Fruit fly (Drosophila melanogaster) S2 (cell line): ENCODE measurements around the gene bsh.

Source experiments
- CG8478 ChIP-seq: fragments of >200 bp; optimal IDR thresholded peaks from 2 replicates; lab custom pipeline; 2018
- CTCF ChIP-seq, 2 experiments: fragments of >200 bp; optimal IDR thresholded peaks; 2 replicates each; lab custom pipeline; 2018

Gene bsh

DNA sequence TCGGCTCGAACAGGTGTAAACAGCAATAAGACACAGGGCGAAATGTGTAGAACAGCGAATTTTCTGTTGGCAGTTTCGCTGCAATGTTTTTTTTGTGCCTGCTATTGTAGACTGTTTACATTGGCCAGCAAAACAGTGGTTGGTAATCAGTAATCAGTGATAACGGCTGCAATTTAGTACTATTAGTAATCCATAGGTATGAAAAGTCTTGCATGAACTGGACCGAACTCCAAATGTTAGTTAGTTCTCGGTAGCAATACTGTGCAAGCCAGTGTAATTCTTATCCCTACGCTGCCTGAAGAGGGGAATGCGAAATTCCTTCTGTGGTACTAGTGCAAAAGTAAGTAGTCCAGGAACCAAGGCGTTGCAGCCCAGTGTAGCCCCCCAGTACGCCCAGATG, 19.9 kb upstream of the bsh start:
- TF ChIP-seq CTCF (optimal IDR thresholded peaks at IDR 0.05; lab: Kevin White, UChicago) (no peak), CG8478 (no peak)

- TF ChIP-seq CTCF (optimal IDR thresholded peaks at IDR 0.05; lab: Kevin White, UChicago): no peak
- TF ChIP-seq CG8478: no peak
Observed at dm6 chr2L:19787930-19788329, 19.1 kb upstream of the bsh start.

DNA sequence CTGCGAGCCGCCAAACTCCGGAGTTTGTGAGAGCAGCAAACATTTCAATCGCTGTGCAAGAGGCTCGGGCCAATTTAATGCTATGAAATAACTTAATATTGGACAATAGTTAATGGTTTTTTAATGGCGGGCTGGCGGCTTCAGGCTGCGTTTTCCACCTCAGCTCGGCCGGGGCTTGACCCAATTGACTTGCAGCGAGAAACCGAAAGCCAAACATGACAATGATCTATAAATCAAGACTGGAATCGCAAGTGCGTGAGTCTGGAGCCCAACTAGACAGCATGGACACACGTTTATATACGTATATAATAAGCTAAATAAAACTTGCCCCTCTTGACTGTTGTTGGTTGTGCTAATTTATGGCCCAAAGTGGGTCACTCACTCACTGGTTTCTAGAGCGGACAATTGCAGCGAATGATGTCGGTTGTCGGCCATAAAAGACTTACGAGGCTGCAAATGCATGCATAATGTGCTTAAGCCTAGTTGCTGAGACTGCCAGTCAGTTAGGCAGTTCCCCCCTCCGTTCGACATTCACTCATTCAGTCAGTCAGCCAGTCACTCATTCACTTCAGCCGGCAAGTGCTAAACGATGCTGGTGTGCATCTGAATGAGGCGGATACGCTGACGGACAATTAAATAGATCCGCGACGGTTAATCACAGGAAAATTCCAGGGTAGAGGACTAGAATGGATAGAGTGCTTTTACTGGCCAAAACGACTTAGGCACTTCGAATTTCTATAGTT, 16.1 kb upstream of the bsh start:
- TF ChIP-seq CG8478 (no peak), CTCF (optimal IDR thresholded peaks at IDR 0.05; lab: Kevin White, UChicago) (no peak)

DNA sequence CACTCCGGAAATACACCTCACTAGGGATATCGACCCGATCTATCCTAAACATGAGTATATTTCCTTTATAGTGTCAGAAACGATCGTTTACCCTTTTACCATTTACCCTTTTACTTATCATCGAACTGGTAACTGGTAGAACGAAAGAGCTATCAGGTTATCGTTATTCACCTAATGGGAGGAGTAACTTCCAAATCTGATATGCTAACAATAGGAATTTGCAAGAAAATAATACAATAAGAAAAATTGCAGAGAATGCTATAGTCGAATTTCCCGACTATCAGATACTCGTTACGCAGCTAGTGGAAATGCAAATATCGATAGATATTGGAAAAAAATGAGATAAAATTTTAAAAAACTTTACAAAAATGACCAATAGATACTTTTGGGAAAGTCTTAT, 5.4 kb upstream of the bsh start:
- TF ChIP-seq CTCF (optimal IDR thresholded peaks at IDR 0.05; lab: Kevin White, UChicago) (no peak), CG8478 (no peak)

DNA sequence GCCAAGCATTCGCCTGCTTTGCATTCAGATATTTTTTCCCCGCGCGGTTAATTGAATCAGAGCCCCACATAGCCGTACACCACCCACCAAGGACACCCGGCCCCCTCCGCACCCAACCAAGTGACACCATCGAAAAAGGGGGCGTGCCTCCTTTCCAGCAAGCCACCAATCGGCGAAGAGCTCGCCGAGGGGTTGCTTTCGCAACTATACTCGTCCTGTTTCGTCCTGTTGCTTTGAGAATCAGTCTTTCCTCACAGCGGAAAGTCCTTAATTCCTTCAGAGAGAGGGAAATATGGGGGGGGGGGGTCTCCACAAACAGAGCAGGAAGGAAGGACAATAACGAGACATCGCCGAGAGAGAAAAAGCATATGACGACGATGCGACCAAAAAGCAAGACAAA, 836 bp upstream of the bsh start:
- TF ChIP-seq CG8478 (no peak), CTCF (optimal IDR thresholded peaks at IDR 0.05; lab: Kevin White, UChicago) (no peak)

dm6 chr2L:19765406-19765805, 3.5 kb downstream of the bsh start:
- no peak for TF ChIP-seq CTCF (optimal IDR thresholded peaks at IDR 0.05; lab: Kevin White, UChicago)
- no peak for TF ChIP-seq CG8478

DNA sequence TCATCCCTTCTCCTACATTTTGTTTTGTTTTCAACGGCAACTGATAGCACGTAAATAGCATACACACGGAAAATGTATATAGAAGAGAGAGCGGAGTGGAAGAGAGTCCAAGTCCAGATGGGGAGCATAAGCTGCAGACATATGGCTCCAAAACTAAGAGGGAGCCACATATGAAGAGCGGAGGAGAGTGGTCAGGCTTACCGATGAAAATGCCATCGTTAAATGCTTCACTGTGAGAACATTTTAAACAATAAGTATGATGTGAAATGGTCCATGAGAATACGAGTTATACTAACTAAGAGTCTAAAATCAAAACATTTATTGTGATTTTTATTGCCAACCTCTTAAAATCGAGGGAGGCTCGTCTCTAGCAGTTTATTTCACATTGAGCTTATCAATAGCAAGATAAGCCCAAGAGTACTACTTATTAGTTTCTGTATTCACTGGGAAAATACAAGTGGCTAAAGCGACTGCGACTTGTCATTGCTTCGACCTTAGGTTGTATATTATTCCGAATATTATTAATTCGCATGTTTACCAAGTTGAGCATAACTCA, 4.2 kb downstream of the bsh start:
- TF ChIP-seq CTCF (optimal IDR thresholded peaks at IDR 0.05; lab: Kevin White, UChicago) (no peak), CG8478 (no peak)

dm6 chr2L:19763773-19764580, 4.9 kb downstream of the bsh start, which contains the start of gene fbp:
TSS of gene fbp (minus strand) at chr2L:19764136.
- no peak for TF ChIP-seq CTCF (optimal IDR thresholded peaks at IDR 0.05; lab: Kevin White, UChicago)
- TF ChIP-seq CG8478: no peak

dm6 chr2L:19763446-19763772, 5.5 kb downstream of the bsh start:
- TF ChIP-seq CG8478: no peak
- no peak for TF ChIP-seq CTCF (optimal IDR thresholded peaks at IDR 0.05; lab: Kevin White, UChicago)

DNA sequence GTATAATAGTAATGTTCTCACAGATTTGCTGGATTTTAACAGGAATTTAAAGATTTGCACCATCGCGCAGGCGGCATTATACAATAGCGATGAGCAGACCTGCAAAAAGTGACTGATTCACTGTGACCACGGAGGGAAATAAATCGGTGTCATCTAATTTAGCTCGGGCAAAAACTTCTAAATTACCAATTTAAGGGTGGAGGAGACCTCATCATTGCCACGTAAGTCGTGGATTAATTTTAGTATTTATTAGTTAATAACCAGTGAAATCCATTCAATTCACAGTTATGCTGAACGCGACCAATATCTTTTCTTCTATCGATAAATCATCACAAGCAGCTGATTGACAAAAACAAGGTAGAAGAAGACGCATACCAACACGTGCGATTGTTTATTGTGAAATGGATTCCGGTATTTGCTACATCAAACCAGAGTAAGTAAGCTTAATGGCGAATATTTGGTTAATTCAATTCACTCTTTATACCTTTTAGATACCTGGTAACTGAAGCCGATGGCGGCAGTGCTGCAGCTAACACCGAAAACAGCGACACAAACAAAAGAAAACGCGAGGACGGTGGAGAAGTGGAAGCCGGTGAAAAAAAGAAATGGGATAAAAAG, 10.2 kb downstream of the bsh start, which contains the start of the genes CG10628 and Dus3:
TSS of gene CG10628 (minus strand) at position 105 of the 618 bp plus-strand sequence.
TSS of gene Dus3 (plus strand) at position 369 of the 618 bp plus-strand sequence.
- TF ChIP-seq CTCF (optimal IDR thresholded peaks at IDR 0.05; lab: Kevin White, UChicago) (no peak), CG8478 (no peak)

- TF ChIP-seq CTCF (optimal IDR thresholded peaks at IDR 0.05; lab: Kevin White, UChicago): no peak
- TF ChIP-seq CG8478: no peak
Observed at dm6 chr2L:19756716-19757115, 12.2 kb downstream of the bsh start, which contains the start of gene CG10631. TSS of gene CG10631 (minus strand) at chr2L:19756904.

dm6 chr2L:19756040-19756439, 12.8 kb downstream of the bsh start:
- TF ChIP-seq CTCF (optimal IDR thresholded peaks at IDR 0.05; lab: Kevin White, UChicago) (no peak), CG8478 (no peak)

- no peak for TF ChIP-seq CG8478
- TF ChIP-seq CTCF (optimal IDR thresholded peaks at IDR 0.05; lab: Kevin White, UChicago): no peak
Observed at dm6 chr2L:19755015-19755414, 13.9 kb downstream of the bsh start.

DNA sequence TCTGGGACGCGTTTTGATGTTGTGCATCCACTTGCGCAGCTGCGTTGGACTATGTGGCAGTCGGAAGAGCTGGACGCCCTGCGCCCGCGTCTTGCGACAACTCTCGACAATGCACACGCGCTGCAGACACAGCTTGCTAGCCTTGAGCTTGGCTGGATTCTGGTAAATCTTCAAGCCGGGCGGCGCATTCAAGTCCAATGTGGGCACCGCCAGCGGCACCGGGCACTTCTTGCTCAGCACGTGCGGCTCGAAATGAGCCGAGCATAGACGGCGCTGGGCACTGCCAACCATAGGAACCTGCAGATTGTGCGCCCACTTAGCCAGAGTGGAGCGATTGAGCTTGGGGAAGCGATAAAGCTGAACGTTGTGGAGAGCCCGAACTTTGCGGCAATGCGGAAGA, 18.3 kb downstream of the bsh start:
- TF ChIP-seq CTCF (optimal IDR thresholded peaks at IDR 0.05; lab: Kevin White, UChicago): no peak
- no peak for TF ChIP-seq CG8478

DNA sequence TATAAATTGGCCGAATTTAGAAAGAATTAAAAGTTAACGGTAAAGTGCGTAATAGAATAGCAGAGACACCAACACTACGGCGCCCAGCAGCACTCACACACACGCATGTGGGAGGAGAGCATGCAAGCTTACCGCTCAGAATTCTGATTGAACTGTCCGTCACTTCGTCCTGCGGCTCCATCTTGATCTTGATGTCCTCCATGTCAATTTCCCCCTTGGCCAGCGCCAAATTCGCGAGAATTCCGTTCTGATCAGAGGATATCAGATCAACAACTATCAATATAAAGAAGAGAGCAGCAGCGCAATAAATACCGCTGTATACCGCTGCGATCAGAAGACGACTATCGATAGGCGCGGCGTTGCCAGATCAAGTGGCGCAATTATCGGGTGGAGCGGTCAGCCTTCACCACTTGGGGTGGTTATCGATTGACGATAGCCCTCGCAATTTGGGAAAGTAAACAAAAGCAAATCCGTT, 33.2 kb downstream of the bsh start, which contains the start of the genes CG10462 and Nf-YB:
TSS of gene CG10462 (minus strand) at position 346 of the 475 bp plus-strand sequence.
TSS of gene Nf-YB (plus strand) at position 410 of the 475 bp plus-strand sequence.
- TF ChIP-seq CTCF (optimal IDR thresholded peaks at IDR 0.05; lab: Kevin White, UChicago) (peak; percentile 46 to 50), CG8478 (no peak)
